Worm (Caenorhabditis elegans): ENCODE data around the gene Y43F8B.7.

The Y43F8B.7 gene

ce11 chrV:19490461-19490860 is at the start of gene Y43F8B.7:
Y43F8B.7 (plus strand) TSS chrV:19490761.
- TF ChIP-seq F13H6.1 (tag; optimal IDR thresholded peaks at IDR 0.05) (no peak), fkh-6 (tag; optimal IDR thresholded peaks at IDR 0.05) (no peak), unc-3 (GFP tag; conservative IDR thresholded peaks at IDR 0.05) (no peak), unc-3 (tag; optimal IDR thresholded peaks at IDR 0.05) (no peak), unc-86 (tag; optimal IDR thresholded peaks at IDR 0.05) (no peak), gmeb-2 (tag; optimal IDR thresholded peaks at IDR 0.05) (no peak), ceh-19 (GFP tag; optimal IDR thresholded peaks at IDR 0.05) (no peak), hlh-8 (tag; optimal IDR thresholded peaks at IDR 0.05) (no peak), hlh-13 (GFP tag; optimal IDR thresholded peaks at IDR 0.05) (no peak), ceh-31 (tag; optimal IDR thresholded peaks at IDR 0.05) (no peak), fkh-10 (GFP tag; optimal IDR thresholded peaks at IDR 0.05) (no peak)

ce11 chrV:19443599-19443998 is 47.0 kb upstream of the Y43F8B.7 start:
- TF ChIP-seq ceh-19 (GFP tag; optimal IDR thresholded peaks at IDR 0.05), result no peak
- TF ChIP-seq nhr-11 (tag; optimal IDR thresholded peaks at IDR 0.05), result no peak
- TF ChIP-seq madf-2 (tag; optimal IDR thresholded peaks at IDR 0.05), result no peak
- no peak for TF ChIP-seq ceh-14 (tag; optimal IDR thresholded peaks at IDR 0.05)
- no peak for TF ChIP-seq rnt-1 (tag; optimal IDR thresholded peaks at IDR 0.05)
- TF ChIP-seq T23F11.4 (GFP tag; optimal IDR thresholded peaks at IDR 0.05), result no peak
- TF ChIP-seq lim-6 (tag; optimal IDR thresholded peaks at IDR 0.05), result no peak
- TF ChIP-seq tbx-7 (tag; optimal IDR thresholded peaks at IDR 0.05), result no peak
- no peak for TF ChIP-seq mec-3 (tag; optimal IDR thresholded peaks at IDR 0.05; ENCODE audit: borderline replicate concordance)
- no peak for TF ChIP-seq dve-1 (tag; optimal IDR thresholded peaks at IDR 0.05)
- no peak for TF ChIP-seq gmeb-2 (tag; optimal IDR thresholded peaks at IDR 0.05)
- no peak for TF ChIP-seq hlh-13 (GFP tag; optimal IDR thresholded peaks at IDR 0.05)
- TF ChIP-seq fkh-10 (GFP tag; optimal IDR thresholded peaks at IDR 0.05), result no peak
- no peak for TF ChIP-seq ahr-1 (tag; optimal IDR thresholded peaks at IDR 0.05)
- TF ChIP-seq K09A11.1 (tag; optimal IDR thresholded peaks at IDR 0.05; ENCODE audit: insufficient read depth), result no peak

- TF ChIP-seq hlh-13 (GFP tag; optimal IDR thresholded peaks at IDR 0.05), result no peak
- TF ChIP-seq pax-1 (tag; optimal IDR thresholded peaks at IDR 0.05), result no peak
- no peak for TF ChIP-seq fkh-6 (tag; optimal IDR thresholded peaks at IDR 0.05)
- no peak for TF ChIP-seq dve-1 (tag; optimal IDR thresholded peaks at IDR 0.05)
- no peak for TF ChIP-seq madf-2 (tag; optimal IDR thresholded peaks at IDR 0.05)
- TF ChIP-seq sdc-2 (tag; optimal IDR thresholded peaks at IDR 0.05), result no peak
- TF ChIP-seq nhr-11 (tag; optimal IDR thresholded peaks at IDR 0.05), result no peak
- no peak for TF ChIP-seq ceh-6 (GFP tag; optimal IDR thresholded peaks at IDR 0.05)
- no peak for TF ChIP-seq pha-2 (tag; optimal IDR thresholded peaks at IDR 0.05)
- no peak for TF ChIP-seq tbx-2 (tag; optimal IDR thresholded peaks at IDR 0.05)
- TF ChIP-seq pha-4 (tag; optimal IDR thresholded peaks at IDR 0.05), result no peak
- no peak for TF ChIP-seq sox-4 (tag; optimal IDR thresholded peaks at IDR 0.05)
These were observed 45.1 kb upstream of the Y43F8B.7 start, which contains the start of gene M04C3.1 for ce11 chrV:19445442-19445841. M04C3.1 (minus strand) TSS chrV:19445605.

ce11 chrV:19448805-19449204 is 41.8 kb upstream of the Y43F8B.7 start, which contains the start of gene M04C3.2:
M04C3.2 (minus strand) TSS chrV:19448905.
- TF ChIP-seq fkh-6 (tag; optimal IDR thresholded peaks at IDR 0.05) (no peak), hlh-15 (tag; optimal IDR thresholded peaks at IDR 0.05) (no peak), Y22D7AL.16 (tag; optimal IDR thresholded peaks at IDR 0.05) (no peak)

- TF ChIP-seq elt-2 (tag; optimal IDR thresholded peaks at IDR 0.05) (peak; percentile 8), ref-2 (tag; optimal IDR thresholded peaks at IDR 0.05) (no peak), ceh-34 (tag; optimal IDR thresholded peaks at IDR 0.05) (no peak), elt-4 (tag; optimal IDR thresholded peaks at IDR 0.05) (no peak)
These were observed 41.0 kb upstream of the Y43F8B.7 start, which contains the start of gene M04C3.5 for ce11 chrV:19449544-19449943. M04C3.5 (plus strand) TSS chrV:19449733.

All from whole organism, late embryonic.